Fruit fly (Drosophila melanogaster) whole organism, prepupa: ENCODE results near the gene CG9586.

ENCODE experiments used
- Blimp-1 ChIP-seq: fragments of 200-800 bp; sonication (Bioruptor generic); optimal IDR thresholded peaks from 3 replicates; lab custom pipeline; 2017; ENCODE audit warnings: missing biosample characterization, missing genetic modification characterization, mild to moderate bottlenecking, moderate library complexity, missing genetic modification reagents
- CG10631 ChIP-seq: fragments of 200-800 bp; sonication (Bioruptor generic); optimal IDR thresholded peaks from 2 replicates; lab custom pipeline; 2016; ENCODE audit warnings: missing biosample characterization, missing genetic modification characterization
- CG10669 ChIP-seq: fragments of 200-800 bp; sonication (Bioruptor generic); optimal IDR thresholded peaks from 3 replicates; lab custom pipeline; 2018; ENCODE audit warnings: missing biosample characterization, mild to moderate bottlenecking, missing genetic modification characterization, moderate library complexity
- CG11294 ChIP-seq: fragments of 200-800 bp; sonication (Bioruptor generic); IDR thresholded peaks from 2 replicates; pipeline ENCODE4 v1.3.6; 2022; ENCODE audit warnings: missing biosample characterization, missing genetic modification characterization
- CG11762 ChIP-seq: fragments of 200-800 bp; sonication (Bioruptor generic); optimal IDR thresholded peaks from 3 replicates; lab custom pipeline; 2016; ENCODE audit warnings: missing biosample characterization, missing genetic modification characterization; ENCODE audit not compliant: insufficient read depth
- CG11902 ChIP-seq: fragments of 200-800 bp; sonication (Bioruptor generic); optimal IDR thresholded peaks from 3 replicates; lab custom pipeline; 2016; ENCODE audit warnings: missing biosample characterization, missing genetic modification characterization
- CG15336 ChIP-seq: fragments of 200-800 bp; sonication (Bioruptor generic); IDR thresholded peaks from 2 replicates; pipeline ENCODE4 v1.3.6; 2022; ENCODE audit warnings: missing biosample characterization, missing genetic modification characterization
- CG1621 ChIP-seq: fragments of 200-800 bp; sonication (Bioruptor generic); optimal IDR thresholded peaks from 3 replicates; lab custom pipeline; 2018; ENCODE audit warnings: missing biosample characterization, mild to moderate bottlenecking, missing genetic modification characterization
- CG16779 ChIP-seq: fragments of 200-800 bp; sonication (Bioruptor generic); optimal IDR thresholded peaks from 3 replicates; lab custom pipeline; 2017; ENCODE audit warnings: missing biosample characterization, mild to moderate bottlenecking, missing genetic modification characterization
- CG3032 ChIP-seq: fragments of 200-800 bp; optimal IDR thresholded peaks from 2 replicates; lab custom pipeline; 2019; ENCODE audit warnings: missing biosample characterization, mild to moderate bottlenecking, missing genetic modification characterization, moderate library complexity
- CG32006 ChIP-seq: fragments of 200-800 bp; sonication (Bioruptor generic); optimal IDR thresholded peaks from 3 replicates; lab custom pipeline; 2017; ENCODE audit warnings: missing biosample characterization, mild to moderate bottlenecking, missing genetic modification characterization
- CG34406 ChIP-seq: fragments of 200-800 bp; sonication (Bioruptor generic); optimal IDR thresholded peaks from 3 replicates; lab custom pipeline; 2016; ENCODE audit warnings: missing biosample characterization, missing genetic modification characterization
- CG3919 ChIP-seq: fragments of 200-800 bp; sonication (Bioruptor generic); optimal IDR thresholded peaks from 3 replicates; lab custom pipeline; 2016; ENCODE audit warnings: missing biosample characterization, missing genetic modification characterization
- CG4318 ChIP-seq: fragments of 200-800 bp; sonication (Bioruptor generic); optimal IDR thresholded peaks from 3 replicates; lab custom pipeline; 2017; ENCODE audit warnings: missing biosample characterization, mild to moderate bottlenecking, missing genetic modification characterization
- CG6163 ChIP-seq: fragments of 200-800 bp; sonication (Bioruptor generic); IDR thresholded peaks from 3 replicates; pipeline ENCODE4 v1.3.6; 2022; ENCODE audit warnings: missing biosample characterization, missing genetic modification characterization
- CG6276 ChIP-seq: fragments of 200-800 bp; sonication (Bioruptor generic); optimal IDR thresholded peaks from 2 replicates; lab custom pipeline; 2017; ENCODE audit warnings: missing biosample characterization, mild to moderate bottlenecking, missing genetic modification characterization
- CG6792 ChIP-seq: fragments of 200-800 bp; sonication (Bioruptor generic); optimal IDR thresholded peaks from 3 replicates; lab custom pipeline; 2016; ENCODE audit warnings: missing biosample characterization, missing genetic modification characterization
- CG6808 ChIP-seq: fragments of 200-800 bp; sonication (Bioruptor generic); optimal IDR thresholded peaks from 3 replicates; lab custom pipeline; 2017; ENCODE audit warnings: missing biosample characterization, missing genetic modification characterization, mild to moderate bottlenecking, moderate library complexity, missing genetic modification reagents
- CG7368 ChIP-seq: fragments of 200-800 bp; sonication (Bioruptor generic); optimal IDR thresholded peaks from 3 replicates; lab custom pipeline; 2016; ENCODE audit warnings: missing biosample characterization, missing genetic modification characterization
- CG8119 ChIP-seq: fragments of 200-800 bp; sonication (Bioruptor generic); IDR thresholded peaks from 3 replicates; pipeline ENCODE4 v1.3.6; 2022; ENCODE audit warnings: missing biosample characterization, missing genetic modification characterization
- CG8319 ChIP-seq: fragments of 200-800 bp; sonication (Bioruptor generic); optimal IDR thresholded peaks from 3 replicates; lab custom pipeline; 2016; ENCODE audit warnings: missing biosample characterization, missing genetic modification characterization
- CG8632 ChIP-seq: fragments of 200-800 bp; sonication (Bioruptor generic); optimal IDR thresholded peaks from 3 replicates; lab custom pipeline; 2016; ENCODE audit warnings: missing biosample characterization, missing genetic modification characterization
- CG9139 ChIP-seq: fragments of 200-800 bp; sonication (Bioruptor generic); optimal IDR thresholded peaks from 3 replicates; lab custom pipeline; 2017; ENCODE audit warnings: missing biosample characterization, mild to moderate bottlenecking, missing genetic modification characterization
- Eip75B ChIP-seq: fragments of 200-800 bp; sonication (Bioruptor generic); optimal IDR thresholded peaks from 3 replicates; lab custom pipeline; 2016; ENCODE audit warnings: missing biosample characterization, missing genetic modification characterization
- Eip93F ChIP-seq: fragments of 200-800 bp; sonication (Bioruptor generic); optimal IDR thresholded peaks from 2 replicates; lab custom pipeline; 2016; ENCODE audit warnings: missing biosample characterization, mild to moderate bottlenecking, missing genetic modification characterization
- Ets96B ChIP-seq: fragments of 200-800 bp; optimal IDR thresholded peaks from 2 replicates; lab custom pipeline; 2019; ENCODE audit warnings: missing biosample characterization, mild to moderate bottlenecking, missing genetic modification characterization, moderate library complexity
- Gug ChIP-seq: fragments of 200-800 bp; sonication (Bioruptor generic); IDR thresholded peaks from 2 replicates; pipeline ENCODE4 v1.3.6; 2022; ENCODE audit warnings: missing biosample characterization, missing genetic modification characterization
- Hr38 ChIP-seq: sonication (Bioruptor generic); optimal IDR thresholded peaks from 2 replicates; lab custom pipeline; 2016; ENCODE audit warnings: missing biosample characterization, missing genetic modification characterization
- Hr39 ChIP-seq: fragments of 200-800 bp; sonication (Bioruptor generic); optimal IDR thresholded peaks from 2 replicates; lab custom pipeline; 2016; ENCODE audit warnings: missing biosample characterization, missing genetic modification characterization
- Hr4 ChIP-seq: fragments of 200-800 bp; sonication (Bioruptor generic); optimal IDR thresholded peaks from 3 replicates; lab custom pipeline; 2016; ENCODE audit warnings: missing biosample characterization, missing genetic modification characterization
- Lpt ChIP-seq: fragments of 200-800 bp; sonication (Bioruptor generic); optimal IDR thresholded peaks from 3 replicates; lab custom pipeline; 2016; ENCODE audit warnings: missing biosample characterization, missing genetic modification characterization
- Smox ChIP-seq: fragments of 200-800 bp; sonication (Bioruptor generic); optimal IDR thresholded peaks from 3 replicates; lab custom pipeline; 2016; ENCODE audit warnings: missing biosample characterization, missing genetic modification characterization
- Sox102F ChIP-seq: fragments of 200-800 bp; sonication (Bioruptor generic); optimal IDR thresholded peaks from 2 replicates; lab custom pipeline; 2016; ENCODE audit warnings: missing biosample characterization, mild to moderate bottlenecking, missing genetic modification characterization
- Sox15 ChIP-seq: fragments of 200-800 bp; sonication (Bioruptor generic); optimal IDR thresholded peaks from 3 replicates; lab custom pipeline; 2016; ENCODE audit warnings: missing biosample characterization, missing genetic modification characterization
- achi ChIP-seq: fragments of 200-800 bp; sonication (Bioruptor generic); optimal IDR thresholded peaks from 3 replicates; lab custom pipeline; 2016; ENCODE audit warnings: missing biosample characterization, missing genetic modification characterization
- acj6 ChIP-seq: fragments of 200-800 bp; sonication (Bioruptor generic); optimal IDR thresholded peaks from 3 replicates; lab custom pipeline; 2016; ENCODE audit warnings: missing biosample characterization, missing genetic modification characterization
- cyc ChIP-seq: fragments of 200-800 bp; sonication (Bioruptor generic); optimal IDR thresholded peaks from 3 replicates; lab custom pipeline; 2016; ENCODE audit warnings: missing biosample characterization, missing genetic modification characterization
- dac ChIP-seq: fragments of 200-800 bp; sonication (Bioruptor generic); optimal IDR thresholded peaks from 2 replicates; lab custom pipeline; 2017; ENCODE audit warnings: missing biosample characterization, mild to moderate bottlenecking, missing genetic modification characterization
- dsx ChIP-seq: fragments of 200-800 bp; optimal IDR thresholded peaks from 3 replicates; lab custom pipeline; 2019; ENCODE audit warnings: missing biosample characterization, mild to moderate bottlenecking, missing genetic modification characterization, moderate library complexity; ENCODE audit not compliant: poor library complexity, severe bottlenecking
- eg ChIP-seq: fragments of 200-800 bp; sonication (Bioruptor generic); IDR thresholded peaks from 3 replicates; pipeline ENCODE4 v1.3.6; 2022; ENCODE audit warnings: missing biosample characterization, missing genetic modification characterization
- esn ChIP-seq: fragments of 200-800 bp; sonication (Bioruptor generic); optimal IDR thresholded peaks from 2 replicates; lab custom pipeline; 2016; ENCODE audit warnings: missing biosample characterization, mild to moderate bottlenecking, missing genetic modification characterization, moderate library complexity
- fd85E ChIP-seq: fragments of 200-800 bp; sonication (Bioruptor generic); optimal IDR thresholded peaks from 3 replicates; lab custom pipeline; 2016; ENCODE audit warnings: missing biosample characterization, missing genetic modification characterization
- fkh ChIP-seq: fragments of 200-800 bp; sonication (Bioruptor generic); optimal IDR thresholded peaks from 3 replicates; lab custom pipeline; 2017; ENCODE audit warnings: missing biosample characterization, mild to moderate bottlenecking, missing genetic modification characterization, moderate library complexity
- lz ChIP-seq: fragments of 200-800 bp; sonication (Bioruptor generic); optimal IDR thresholded peaks from 3 replicates; lab custom pipeline; 2016; ENCODE audit warnings: missing biosample characterization, missing genetic modification characterization
- net ChIP-seq: fragments of 200-800 bp; sonication (Bioruptor generic); optimal IDR thresholded peaks from 3 replicates; lab custom pipeline; 2016; ENCODE audit warnings: missing biosample characterization, missing genetic modification characterization
- pdm3 ChIP-seq: fragments of 200-800 bp; sonication (Bioruptor generic); optimal IDR thresholded peaks from 3 replicates; lab custom pipeline; 2016; ENCODE audit warnings: missing biosample characterization, missing genetic modification characterization
- salr ChIP-seq, 2 experiments: fragments of 200-800 bp; sonication (Bioruptor generic); optimal IDR thresholded peaks; 3 replicates each; lab custom pipeline; 2016 to 2018; ENCODE audit warnings: missing biosample characterization in 2 of 2, missing genetic modification characterization in 2 of 2, mild to moderate bottlenecking in 1 of 2
- spab ChIP-seq: fragments of 200-800 bp; sonication (Bioruptor generic); optimal IDR thresholded peaks from 2 replicates; lab custom pipeline; 2017; ENCODE audit warnings: missing biosample characterization, mild to moderate bottlenecking, missing genetic modification characterization, missing genetic modification reagents
- ss ChIP-seq, 2 experiments: fragments of 200-800 bp; sonication (Bioruptor generic); optimal IDR thresholded peaks; 2 replicates in 1 of 2; 3 replicates in 1 of 2; lab custom pipeline; 2017 to 2018; ENCODE audit warnings: mild to moderate bottlenecking in 2 of 2, missing biosample characterization in 2 of 2, missing genetic modification characterization in 2 of 2, moderate library complexity in 1 of 2
- svp ChIP-seq: fragments of 200-800 bp; sonication (Bioruptor generic); peaks from one replicate; lab custom pipeline; 2016; ENCODE audit warnings: missing biosample characterization, missing genetic modification characterization
- topi ChIP-seq: fragments of 200-800 bp; sonication (Bioruptor generic); optimal IDR thresholded peaks from 3 replicates; lab custom pipeline; 2016; ENCODE audit warnings: missing biosample characterization, missing genetic modification characterization

CG9586 gene

DNA sequence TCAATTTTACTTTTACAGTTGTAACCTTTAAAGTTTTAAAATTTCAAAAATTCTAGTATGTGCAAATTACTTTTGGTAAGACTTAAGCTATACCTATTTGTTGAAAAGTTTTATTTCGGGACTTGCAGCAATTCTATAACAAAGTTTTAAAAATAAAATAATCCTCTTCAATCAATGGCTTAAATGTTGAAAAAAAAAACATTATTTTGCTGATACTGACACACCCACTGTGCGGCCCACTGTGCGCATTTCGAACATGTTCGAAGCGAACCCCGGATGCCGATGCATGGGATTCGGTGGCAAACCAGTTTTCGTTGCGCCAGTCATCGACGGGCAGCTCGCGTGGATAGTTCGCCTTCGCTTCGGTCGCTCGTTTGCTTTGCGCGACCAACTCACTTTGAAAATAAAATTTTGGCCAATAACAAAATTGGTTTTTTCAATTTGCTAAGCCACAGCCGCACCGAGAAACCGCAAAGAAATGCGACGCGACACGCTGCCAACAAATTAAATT lies 40.8 kb downstream of the CG9586 start, which contains the start of gene CG32982:
TSS of gene CG32982 (plus strand) at position 320 of the 511 bp plus-strand sequence.
- peak; percentile 82 for TF ChIP-seq CG10631 (GFP tag; lab: Kevin White, UChicago)
- TF ChIP-seq Eip75B (GFP tag; lab: Kevin White, UChicago), result peak; percentile 91
- peak; percentile 89 for TF ChIP-seq achi (GFP tag; lab: Kevin White, UChicago)
- peak; percentile 90 for TF ChIP-seq Hr39
- peak; percentile 85 for TF ChIP-seq CG6276 (GFP tag; lab: Kevin White, UChicago)
- TF ChIP-seq Sox102F (GFP tag; lab: Kevin White, UChicago), result peak; percentile 89
- peak; percentile 91 for TF ChIP-seq pdm3 (GFP tag; lab: Kevin White, UChicago)
- peak; percentile 72 for TF ChIP-seq CG9139 (GFP tag; lab: Kevin White, UChicago)
- TF ChIP-seq Sox15 (GFP tag; lab: Kevin White, UChicago), result peak; percentile 69
- TF ChIP-seq cyc (GFP tag; lab: Kevin White, UChicago), result peak; percentile 82
- peak; percentile 96 for TF ChIP-seq svp
- TF ChIP-seq spab, result peak; percentile 87
- peak; percentile 32 for TF ChIP-seq fd85E (GFP tag; lab: Kevin White, UChicago)
- TF ChIP-seq CG3919 (GFP tag; lab: Kevin White, UChicago), result peak; percentile 87
- TF ChIP-seq Gug (GFP tag; lab: Robert Waterston, UW), result peak; percentile 84
- TF ChIP-seq CG32006 (GFP tag; lab: Kevin White, UChicago), result peak; percentile 96
- peak; percentile 72 for TF ChIP-seq CG11902 (GFP tag; lab: Kevin White, UChicago)
- peak; percentile 90 for TF ChIP-seq eg (GFP tag; lab: Robert Waterston, UW)
- peak; percentile 46 for TF ChIP-seq Blimp-1 (GFP tag; lab: Kevin White, UChicago)
- no peak for TF ChIP-seq Hr38 (GFP tag; lab: Kevin White, UChicago)
- TF ChIP-seq Smox (GFP tag; lab: Kevin White, UChicago), result peak; percentile 89
- TF ChIP-seq salr (GFP tag; optimal IDR thresholded peaks at IDR 0.05; lab: Kevin White, UChicago), result peak; percentile 62 to 92
- peak; percentile 83 for TF ChIP-seq CG8319 (GFP tag; lab: Kevin White, UChicago)
- TF ChIP-seq Hr4, result peak; percentile 97
- TF ChIP-seq net (GFP tag; lab: Kevin White, UChicago), result peak; percentile 72
- peak; percentile 87 for TF ChIP-seq CG16779 (tag; lab: Kevin White, UChicago)
- peak; percentile 83 for TF ChIP-seq CG6792 (GFP tag; lab: Kevin White, UChicago)
- TF ChIP-seq CG3032 (tag; lab: Kevin White, UChicago), result peak; percentile 87
- peak; percentile 21 for TF ChIP-seq Eip93F
- peak; percentile 89 for TF ChIP-seq CG11762 (GFP tag; lab: Kevin White, UChicago)
- TF ChIP-seq CG6808 (GFP tag; lab: Kevin White, UChicago), result peak; percentile 87
- peak; percentile 81 for TF ChIP-seq CG8632 (GFP tag; lab: Kevin White, UChicago)
- TF ChIP-seq CG4318 (GFP tag; lab: Kevin White, UChicago), result peak; percentile 90
- TF ChIP-seq esn (GFP tag; lab: Kevin White, UChicago), result peak; percentile 93
- TF ChIP-seq fkh, result peak; percentile 71
- TF ChIP-seq CG7368 (GFP tag; lab: Kevin White, UChicago), result peak; percentile 71
- peak; percentile 84 for TF ChIP-seq CG34406
- TF ChIP-seq acj6, result peak; percentile 88
- peak; percentile 90 for TF ChIP-seq CG8119 (GFP tag; lab: Robert Waterston, UW)
- peak; percentile 86 for TF ChIP-seq CG1621
- TF ChIP-seq dac (GFP tag; lab: Kevin White, UChicago), result peak; percentile 89
- TF ChIP-seq topi (GFP tag; lab: Kevin White, UChicago), result peak; percentile 90
- peak; percentile 88 for TF ChIP-seq CG6163
- TF ChIP-seq CG11294 (GFP tag; lab: Robert Waterston, UW), result peak; percentile 80
- TF ChIP-seq CG10669 (GFP tag; lab: Kevin White, UChicago), result peak; percentile 85
- peak; percentile 66 to 82 for TF ChIP-seq ss (GFP tag; optimal IDR thresholded peaks at IDR 0.05; lab: Kevin White, UChicago)
- peak; percentile 75 for TF ChIP-seq dsx (GFP tag; lab: Kevin White, UChicago)
- TF ChIP-seq lz (GFP tag; lab: Kevin White, UChicago), result peak; percentile 94
- peak; percentile 87 for TF ChIP-seq CG15336 (GFP tag; lab: Robert Waterston, UW)
- TF ChIP-seq Ets96B (tag; lab: Kevin White, UChicago), result peak; percentile 82
- TF ChIP-seq Lpt, result peak; percentile 83
